Fruit fly (Drosophila melanogaster) whole organism, pupa: ENCODE data around the gene CG42853.
A peak's percentile ranks its signal among the peaks of the same experiment; 100 is the strongest.

ENCODE experiments used
- CG10348 ChIP-seq: fragments of 200-800 bp; sonication (Bioruptor generic); IDR thresholded peaks from 2 replicates; pipeline ENCODE4 v1.3.6; 2022; ENCODE audit warnings: missing biosample characterization, missing genetic modification characterization
- CG12605 ChIP-seq: fragments of 200-800 bp; sonication (Bioruptor generic); IDR thresholded peaks from 2 replicates; pipeline ENCODE4 v1.3.6; 2022; ENCODE audit warnings: missing biosample characterization, missing genetic modification characterization
- CG13204 ChIP-seq: fragments of 200-800 bp; sonication (Bioruptor generic); optimal IDR thresholded peaks from 2 replicates; lab custom pipeline; 2018; ENCODE audit warnings: missing biosample characterization, mild to moderate bottlenecking, missing genetic modification characterization, moderate library complexity
- CG14655 ChIP-seq: fragments of 200-800 bp; sonication (Bioruptor generic); optimal IDR thresholded peaks from 3 replicates; lab custom pipeline; 2017; ENCODE audit warnings: mild to moderate bottlenecking, missing biosample characterization, missing genetic modification reagents, missing genetic modification characterization
- CG15710 ChIP-seq: fragments of 200-800 bp; sonication (Bioruptor generic); optimal IDR thresholded peaks from 2 replicates; lab custom pipeline; 2018; ENCODE audit warnings: missing biosample characterization, mild to moderate bottlenecking, missing genetic modification characterization, moderate library complexity
- CG17806 ChIP-seq: fragments of 200-800 bp; sonication (Bioruptor generic); optimal IDR thresholded peaks from 2 replicates; lab custom pipeline; 2018; ENCODE audit warnings: missing biosample characterization, mild to moderate bottlenecking, missing genetic modification characterization, moderate library complexity
- CG32121 ChIP-seq: fragments of 200-800 bp; sonication (Bioruptor generic); IDR thresholded peaks from 2 replicates; pipeline ENCODE4 v1.3.6; 2022; ENCODE audit warnings: missing biosample characterization, missing genetic modification characterization
- CG34367 ChIP-seq: fragments of 200-800 bp; sonication (Bioruptor generic); optimal IDR thresholded peaks from 2 replicates; lab custom pipeline; 2018; ENCODE audit warnings: missing biosample characterization, mild to moderate bottlenecking, missing genetic modification characterization
- CG4496 ChIP-seq: fragments of 200-800 bp; sonication (Bioruptor generic); IDR thresholded peaks from 3 replicates; pipeline ENCODE4 v1.3.6; 2022; ENCODE audit warnings: missing biosample characterization, missing genetic modification characterization
- CG8159 ChIP-seq: fragments of 200-800 bp; sonication (Bioruptor generic); optimal IDR thresholded peaks from 3 replicates; lab custom pipeline; 2018; ENCODE audit warnings: missing biosample characterization, mild to moderate bottlenecking, missing genetic modification characterization, moderate library complexity
- CG8301 ChIP-seq: fragments of 200-800 bp; sonication (Bioruptor generic); optimal IDR thresholded peaks from 2 replicates; lab custom pipeline; 2018; ENCODE audit warnings: missing biosample characterization, mild to moderate bottlenecking, missing genetic modification characterization
- CG9948 ChIP-seq: fragments of 200-800 bp; sonication (Bioruptor generic); optimal IDR thresholded peaks from 2 replicates; lab custom pipeline; 2018; ENCODE audit warnings: missing biosample characterization, mild to moderate bottlenecking, missing genetic modification characterization, moderate library complexity
- D1 ChIP-seq: fragments of 200-800 bp; sonication (Bioruptor generic); optimal IDR thresholded peaks from 2 replicates; lab custom pipeline; 2018; ENCODE audit warnings: missing biosample characterization, mild to moderate bottlenecking, missing genetic modification characterization, moderate library complexity
- EcR ChIP-seq: fragments of 200-800 bp; sonication (Bioruptor generic); optimal IDR thresholded peaks from 3 replicates; lab custom pipeline; 2019; ENCODE audit warnings: missing biosample characterization, missing genetic modification characterization, mild to moderate bottlenecking, moderate library complexity, missing genetic modification reagents
- Ets98B ChIP-seq: fragments of 200-800 bp; sonication (Bioruptor generic); IDR thresholded peaks from 2 replicates; pipeline ENCODE4 v1.3.6; 2022; ENCODE audit warnings: missing biosample characterization, missing genetic modification characterization
- Pif1A ChIP-seq: fragments of 200-800 bp; sonication (Bioruptor generic); optimal IDR thresholded peaks from 3 replicates; lab custom pipeline; 2016; ENCODE audit warnings: missing biosample characterization, missing genetic modification characterization
- Pif1B ChIP-seq: fragments of 200-800 bp; sonication (Bioruptor generic); optimal IDR thresholded peaks from 3 replicates; lab custom pipeline; 2016; ENCODE audit warnings: missing biosample characterization, missing genetic modification characterization
- Snoo ChIP-seq: fragments of 200-800 bp; sonication (Bioruptor generic); optimal IDR thresholded peaks from 3 replicates; lab custom pipeline; 2017; ENCODE audit warnings: missing biosample characterization, mild to moderate bottlenecking, missing genetic modification characterization, inconsistent platforms
- fd96Ca ChIP-seq: fragments of 200-800 bp; sonication (Bioruptor generic); IDR thresholded peaks from 3 replicates; pipeline ENCODE4 v1.3.6; 2022; ENCODE audit warnings: missing biosample characterization, missing genetic modification characterization
- gl ChIP-seq: fragments of 200-800 bp; sonication (Bioruptor generic); optimal IDR thresholded peaks from 2 replicates; lab custom pipeline; 2018; ENCODE audit warnings: missing biosample characterization, mild to moderate bottlenecking, missing genetic modification characterization
- rn ChIP-seq: fragments of 200-800 bp; sonication (Bioruptor generic); IDR thresholded peaks from 2 replicates; pipeline ENCODE4 v1.3.6; 2022; ENCODE audit warnings: missing biosample characterization, missing genetic modification characterization

The CG42853 gene

DNA sequence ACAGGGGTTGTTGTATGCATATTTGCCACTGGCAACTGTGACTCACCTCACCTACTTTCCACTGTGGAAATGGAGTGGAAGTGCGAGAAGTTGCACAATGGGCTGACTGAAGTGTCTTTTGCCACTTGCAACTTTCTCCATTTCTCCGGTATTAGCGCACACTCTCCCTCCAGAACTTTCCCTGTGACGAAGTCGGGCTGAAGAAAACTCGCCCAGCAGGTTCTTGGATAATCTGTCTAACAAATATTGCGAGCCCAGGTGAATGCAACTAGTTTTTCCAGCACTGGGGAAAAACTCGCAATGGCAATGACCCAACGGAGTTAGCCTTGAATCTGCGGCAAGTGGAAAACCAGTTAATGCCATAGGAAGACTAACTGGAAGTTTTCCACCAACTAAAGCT, 45.1 kb downstream of the CG42853 start:
- TF ChIP-seq Pif1A (GFP tag; lab: Kevin White, UChicago) (no peak), CG4496 (GFP tag; lab: Robert Waterston, UW) (0 out of 3 replicates have a peak, but pooled peaks have one; percentile 47), CG8301 (tag; lab: Kevin White, UChicago) (peak; percentile 67), EcR (no peak), Snoo (tag; lab: Kevin White, UChicago) (no peak), CG32121 (GFP tag; lab: Robert Waterston, UW) (no peak), CG12605 (GFP tag; lab: Robert Waterston, UW) (no peak), rn (no peak), CG14655 (peak; percentile 74)
- TF ChIP-seq, all 21 proteins: peak for 3

DNA sequence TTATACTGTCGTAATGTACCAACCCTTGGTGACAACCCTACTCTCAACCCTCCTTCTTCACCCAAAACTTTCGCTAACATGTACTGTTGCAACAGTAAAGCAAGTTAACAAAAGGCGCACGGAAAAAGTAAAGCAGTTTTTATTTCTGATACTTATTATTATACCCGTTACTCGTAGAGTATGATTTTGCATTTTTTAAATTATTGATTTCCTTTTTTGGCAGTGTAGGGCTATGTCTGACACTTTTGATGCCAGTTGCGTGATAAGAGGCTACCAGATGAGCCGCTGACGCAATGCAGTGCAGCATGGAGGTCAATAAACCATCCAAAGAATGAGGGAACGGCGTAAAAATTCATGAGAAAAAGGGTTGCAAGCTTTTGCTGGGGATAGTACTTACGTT, 45.9 kb downstream of the CG42853 start:
- TF ChIP-seq CG10348 (GFP tag; lab: Robert Waterston, UW), result no peak
- no peak for TF ChIP-seq Pif1B
- no peak for TF ChIP-seq CG32121 (GFP tag; lab: Robert Waterston, UW)
- peak; percentile 87 for TF ChIP-seq EcR
- TF ChIP-seq CG17806, result peak; percentile 30
- peak; percentile 2 for TF ChIP-seq CG8301 (tag; lab: Kevin White, UChicago)
- peak; percentile 57 for TF ChIP-seq CG14655
- no peak for TF ChIP-seq gl (tag; lab: Kevin White, UChicago)
- no peak for TF ChIP-seq rn
- peak; percentile 21 for TF ChIP-seq CG9948
- TF ChIP-seq CG13204 (GFP tag; lab: Kevin White, UChicago), result no peak
- no peak for TF ChIP-seq D1 (tag; lab: Kevin White, UChicago)
- no peak for TF ChIP-seq Pif1A (GFP tag; lab: Kevin White, UChicago)
- no peak for TF ChIP-seq Snoo (tag; lab: Kevin White, UChicago)
- peak; percentile 19 for TF ChIP-seq CG15710 (tag; lab: Kevin White, UChicago)
- TF ChIP-seq CG4496 (GFP tag; lab: Robert Waterston, UW), result peak; percentile 60; the same call in 1 of the 3 replicates
- no peak for TF ChIP-seq CG34367
- TF ChIP-seq fd96Ca (GFP tag; lab: Robert Waterston, UW), result no peak
- TF ChIP-seq Ets98B (GFP tag; lab: Robert Waterston, UW), result no peak
- no peak for TF ChIP-seq CG12605 (GFP tag; lab: Robert Waterston, UW)
- peak; percentile 31 for TF ChIP-seq CG8159 (tag; lab: Kevin White, UChicago)

DNA sequence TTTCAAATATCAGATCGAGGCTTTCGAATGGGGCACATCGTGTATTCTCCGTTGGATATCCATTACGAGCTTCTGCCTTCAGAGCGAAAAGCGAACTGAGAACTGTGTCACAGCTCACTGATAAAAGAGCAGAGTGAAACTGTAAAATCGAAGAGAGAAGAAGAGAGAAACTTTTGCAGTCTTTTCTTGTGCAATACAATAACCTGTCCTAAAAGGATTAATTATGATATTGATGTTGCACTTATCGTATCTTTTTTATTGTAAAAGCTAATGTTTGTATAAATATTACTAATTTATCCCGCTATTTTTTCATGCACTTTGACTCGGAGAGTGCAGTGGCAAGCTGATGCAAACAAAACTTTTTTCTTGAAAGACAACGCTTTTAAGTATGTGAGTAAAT, 46.8 kb downstream of the CG42853 start:
- TF ChIP-seq EcR (peak; percentile 76), CG8301 (tag; lab: Kevin White, UChicago) (peak; percentile 8), D1 (tag; lab: Kevin White, UChicago) (peak; percentile 45), CG14655 (no peak), CG12605 (GFP tag; lab: Robert Waterston, UW) (0 out of 2 replicates have a peak, but pooled peaks have one; percentile 16), CG9948 (no peak)

DNA sequence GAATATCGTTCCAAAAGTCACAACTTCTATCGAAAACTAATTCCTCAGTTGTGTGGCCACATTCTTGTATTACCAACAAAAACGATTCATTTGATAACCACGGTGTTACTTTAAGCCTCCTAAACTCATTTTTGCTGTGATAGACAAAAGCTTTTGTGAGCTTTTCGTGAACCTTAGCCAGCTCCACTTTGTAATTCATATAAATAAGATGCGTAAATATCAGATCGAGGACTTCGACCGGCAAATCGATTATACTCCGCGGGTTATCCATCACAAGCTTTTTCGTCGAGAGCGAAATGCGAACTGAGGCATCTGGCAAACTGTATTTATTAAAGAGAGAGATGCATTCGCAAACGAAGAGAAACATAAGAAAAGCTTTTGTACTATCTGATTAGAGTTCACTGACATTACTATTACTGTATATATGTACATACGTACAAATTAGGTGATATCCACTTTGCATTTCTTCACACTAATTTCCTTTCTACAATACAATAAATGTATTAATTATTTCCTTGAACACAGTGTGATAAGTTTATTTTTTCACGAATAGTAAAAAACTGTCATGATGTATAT, 48.1 kb downstream of the CG42853 start, which contains the start of gene CG44004:
Gene CG44004 (minus strand): TSS at position 305 of the 576 bp plus-strand sequence.
- TF ChIP-seq Pif1B, result peak; percentile 18
- peak; percentile 91 for TF ChIP-seq EcR
- no peak for TF ChIP-seq CG9948
- peak; percentile 15 for TF ChIP-seq gl (tag; lab: Kevin White, UChicago)
- no peak for TF ChIP-seq D1 (tag; lab: Kevin White, UChicago)
- peak; percentile 31; the same call in 1 of the 2 replicates for TF ChIP-seq CG12605 (GFP tag; lab: Robert Waterston, UW)
- TF ChIP-seq, all 21 proteins: peak for 4

DNA sequence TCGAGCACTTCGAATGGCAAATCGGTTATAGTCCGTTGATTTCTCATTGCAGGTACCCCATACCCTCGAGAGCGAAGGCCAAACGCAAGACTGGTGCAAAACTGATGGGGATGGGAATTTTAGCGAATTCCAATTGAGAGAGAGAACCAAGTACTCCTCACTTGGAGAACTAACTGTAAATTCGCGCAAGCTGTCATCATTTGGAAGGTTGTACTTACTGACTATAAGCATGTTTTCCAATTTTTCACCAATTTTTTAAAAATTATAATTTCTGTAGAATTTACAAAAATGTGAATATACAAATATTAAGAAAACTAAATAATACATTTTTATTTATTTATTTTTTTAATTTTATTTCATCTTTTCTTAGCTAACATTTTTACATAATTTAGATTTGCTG, 49.8 kb downstream of the CG42853 start, which contains the start of gene CG44005:
Gene CG44005 (minus strand): TSS at position 101 of the 400 bp plus-strand sequence.
- TF ChIP-seq D1 (tag; lab: Kevin White, UChicago), result no peak
- no peak for TF ChIP-seq Pif1A (GFP tag; lab: Kevin White, UChicago)
- TF ChIP-seq CG12605 (GFP tag; lab: Robert Waterston, UW), result no peak
- TF ChIP-seq CG10348 (GFP tag; lab: Robert Waterston, UW), result no peak
- TF ChIP-seq Pif1B, result no peak
- no peak for TF ChIP-seq CG14655
- TF ChIP-seq CG9948, result no peak
- TF ChIP-seq Ets98B (GFP tag; lab: Robert Waterston, UW), result no peak
- TF ChIP-seq CG4496 (GFP tag; lab: Robert Waterston, UW), result no peak
- no peak for TF ChIP-seq EcR
- TF ChIP-seq CG8301 (tag; lab: Kevin White, UChicago), result no peak
- no peak for TF ChIP-seq gl (tag; lab: Kevin White, UChicago)
- TF ChIP-seq CG13204 (GFP tag; lab: Kevin White, UChicago), result no peak
- TF ChIP-seq CG15710 (tag; lab: Kevin White, UChicago), result no peak
- TF ChIP-seq Snoo (tag; lab: Kevin White, UChicago), result no peak
- TF ChIP-seq CG8159 (tag; lab: Kevin White, UChicago), result no peak
- no peak for TF ChIP-seq CG32121 (GFP tag; lab: Robert Waterston, UW)
